Fruit fly (Drosophila melanogaster) whole organism, pupa: ENCODE measurements around the gene CG33928.

Experiments used
- CG10348 ChIP-seq: fragments of 200-800 bp; sonication (Bioruptor generic); IDR thresholded peaks from 2 replicates; pipeline ENCODE4 v1.3.6; 2022; ENCODE audit warnings: missing biosample characterization, missing genetic modification characterization
- CG12605 ChIP-seq: fragments of 200-800 bp; sonication (Bioruptor generic); IDR thresholded peaks from 2 replicates; pipeline ENCODE4 v1.3.6; 2022; ENCODE audit warnings: missing biosample characterization, missing genetic modification characterization
- CG13204 ChIP-seq: fragments of 200-800 bp; sonication (Bioruptor generic); optimal IDR thresholded peaks from 2 replicates; lab custom pipeline; 2018; ENCODE audit warnings: missing biosample characterization, mild to moderate bottlenecking, missing genetic modification characterization, moderate library complexity
- CG14655 ChIP-seq: fragments of 200-800 bp; sonication (Bioruptor generic); optimal IDR thresholded peaks from 3 replicates; lab custom pipeline; 2017; ENCODE audit warnings: mild to moderate bottlenecking, missing biosample characterization, missing genetic modification reagents, missing genetic modification characterization
- CG15710 ChIP-seq: fragments of 200-800 bp; sonication (Bioruptor generic); optimal IDR thresholded peaks from 2 replicates; lab custom pipeline; 2018; ENCODE audit warnings: missing biosample characterization, mild to moderate bottlenecking, missing genetic modification characterization, moderate library complexity
- CG17806 ChIP-seq: fragments of 200-800 bp; sonication (Bioruptor generic); optimal IDR thresholded peaks from 2 replicates; lab custom pipeline; 2018; ENCODE audit warnings: missing biosample characterization, mild to moderate bottlenecking, missing genetic modification characterization, moderate library complexity
- CG32121 ChIP-seq: fragments of 200-800 bp; sonication (Bioruptor generic); IDR thresholded peaks from 2 replicates; pipeline ENCODE4 v1.3.6; 2022; ENCODE audit warnings: missing biosample characterization, missing genetic modification characterization
- CG34367 ChIP-seq: fragments of 200-800 bp; sonication (Bioruptor generic); optimal IDR thresholded peaks from 2 replicates; lab custom pipeline; 2018; ENCODE audit warnings: missing biosample characterization, mild to moderate bottlenecking, missing genetic modification characterization
- CG4496 ChIP-seq: fragments of 200-800 bp; sonication (Bioruptor generic); IDR thresholded peaks from 3 replicates; pipeline ENCODE4 v1.3.6; 2022; ENCODE audit warnings: missing biosample characterization, missing genetic modification characterization
- CG8159 ChIP-seq: fragments of 200-800 bp; sonication (Bioruptor generic); optimal IDR thresholded peaks from 3 replicates; lab custom pipeline; 2018; ENCODE audit warnings: missing biosample characterization, mild to moderate bottlenecking, missing genetic modification characterization, moderate library complexity
- CG8301 ChIP-seq: fragments of 200-800 bp; sonication (Bioruptor generic); optimal IDR thresholded peaks from 2 replicates; lab custom pipeline; 2018; ENCODE audit warnings: missing biosample characterization, mild to moderate bottlenecking, missing genetic modification characterization
- CG9948 ChIP-seq: fragments of 200-800 bp; sonication (Bioruptor generic); optimal IDR thresholded peaks from 2 replicates; lab custom pipeline; 2018; ENCODE audit warnings: missing biosample characterization, mild to moderate bottlenecking, missing genetic modification characterization, moderate library complexity
- D1 ChIP-seq: fragments of 200-800 bp; sonication (Bioruptor generic); optimal IDR thresholded peaks from 2 replicates; lab custom pipeline; 2018; ENCODE audit warnings: missing biosample characterization, mild to moderate bottlenecking, missing genetic modification characterization, moderate library complexity
- EcR ChIP-seq: fragments of 200-800 bp; sonication (Bioruptor generic); optimal IDR thresholded peaks from 3 replicates; lab custom pipeline; 2019; ENCODE audit warnings: missing biosample characterization, missing genetic modification characterization, mild to moderate bottlenecking, moderate library complexity, missing genetic modification reagents
- Ets98B ChIP-seq: fragments of 200-800 bp; sonication (Bioruptor generic); IDR thresholded peaks from 2 replicates; pipeline ENCODE4 v1.3.6; 2022; ENCODE audit warnings: missing biosample characterization, missing genetic modification characterization
- Pif1A ChIP-seq: fragments of 200-800 bp; sonication (Bioruptor generic); optimal IDR thresholded peaks from 3 replicates; lab custom pipeline; 2016; ENCODE audit warnings: missing biosample characterization, missing genetic modification characterization
- Pif1B ChIP-seq: fragments of 200-800 bp; sonication (Bioruptor generic); optimal IDR thresholded peaks from 3 replicates; lab custom pipeline; 2016; ENCODE audit warnings: missing biosample characterization, missing genetic modification characterization
- Snoo ChIP-seq: fragments of 200-800 bp; sonication (Bioruptor generic); optimal IDR thresholded peaks from 3 replicates; lab custom pipeline; 2017; ENCODE audit warnings: missing biosample characterization, mild to moderate bottlenecking, missing genetic modification characterization, inconsistent platforms
- fd96Ca ChIP-seq: fragments of 200-800 bp; sonication (Bioruptor generic); IDR thresholded peaks from 3 replicates; pipeline ENCODE4 v1.3.6; 2022; ENCODE audit warnings: missing biosample characterization, missing genetic modification characterization
- gl ChIP-seq: fragments of 200-800 bp; sonication (Bioruptor generic); optimal IDR thresholded peaks from 2 replicates; lab custom pipeline; 2018; ENCODE audit warnings: missing biosample characterization, mild to moderate bottlenecking, missing genetic modification characterization
- rn ChIP-seq: fragments of 200-800 bp; sonication (Bioruptor generic); IDR thresholded peaks from 2 replicates; pipeline ENCODE4 v1.3.6; 2022; ENCODE audit warnings: missing biosample characterization, missing genetic modification characterization

CG33928 gene

dm6 chr2L:17412533-17412932 is 23.9 kb downstream of the CG33928 start, which contains the start of gene Rsph9:
Gene Rsph9 (minus strand): TSS chr2L:17412633.
- TF ChIP-seq Pif1B = no peak
- no peak for TF ChIP-seq CG8301 (tag; lab: Kevin White, UChicago)
- TF ChIP-seq CG4496 (GFP tag; lab: Robert Waterston, UW) = no peak
- no peak for TF ChIP-seq D1 (tag; lab: Kevin White, UChicago)
- no peak for TF ChIP-seq EcR
- no peak for TF ChIP-seq CG13204
- no peak for TF ChIP-seq Pif1A (GFP tag; lab: Kevin White, UChicago)
- no peak for TF ChIP-seq CG9948 (tag; lab: Kevin White, UChicago)
- no peak for TF ChIP-seq CG17806 (tag; lab: Kevin White, UChicago)
- no peak for TF ChIP-seq CG32121 (GFP tag; lab: Robert Waterston, UW)
- no peak for TF ChIP-seq gl (tag; lab: Kevin White, UChicago)
- no peak for TF ChIP-seq rn (GFP tag; lab: Robert Waterston, UW)
- TF ChIP-seq CG8159 (tag; lab: Kevin White, UChicago) = no peak
- TF ChIP-seq Ets98B (GFP tag; lab: Robert Waterston, UW) = no peak
- no peak for TF ChIP-seq CG12605

DNA sequence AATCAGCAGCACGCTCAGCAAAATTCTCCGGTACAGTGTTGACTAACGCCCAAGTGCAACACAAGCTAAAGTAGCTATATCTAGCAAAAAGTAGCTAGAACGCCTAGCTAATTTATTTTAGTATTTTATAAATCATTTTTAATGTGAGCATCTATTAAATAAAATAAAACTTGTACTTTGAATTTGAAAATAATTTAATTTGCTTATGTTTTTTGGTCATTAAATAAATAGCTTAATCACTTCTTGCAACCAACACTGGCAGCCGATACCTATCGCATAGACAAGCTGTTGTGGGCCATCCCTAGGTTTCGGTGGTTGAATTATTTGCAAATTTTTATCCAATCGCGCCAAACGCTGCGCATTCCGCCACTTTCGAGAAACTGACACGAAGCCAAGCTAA is 26.0 kb downstream of the CG33928 start, which contains the start of the genes Polr2J and CG15141:
Gene Polr2J, minus strand, starts transcription at position 49 of the 400 bp plus-strand sequence.
Gene CG15141, plus strand, starts transcription at position 284 of the 400 bp plus-strand sequence.
- peak; percentile 73 for TF ChIP-seq CG4496 (GFP tag; lab: Robert Waterston, UW)
- TF ChIP-seq rn (GFP tag; lab: Robert Waterston, UW) = peak; percentile 66
- peak; percentile 72 for TF ChIP-seq CG17806 (tag; lab: Kevin White, UChicago)
- peak; percentile 33 for TF ChIP-seq D1 (tag; lab: Kevin White, UChicago)
- TF ChIP-seq EcR = no peak
- peak; percentile 61; the same call in 2 of the 3 replicates for TF ChIP-seq fd96Ca (GFP tag; lab: Robert Waterston, UW)
- no peak for TF ChIP-seq CG8301 (tag; lab: Kevin White, UChicago)
- TF ChIP-seq Ets98B (GFP tag; lab: Robert Waterston, UW) = no peak; the same call in 1 of the 2 replicates
- peak; percentile 77 for TF ChIP-seq CG15710 (tag; lab: Kevin White, UChicago)
- TF ChIP-seq CG12605 = no peak
- no peak for TF ChIP-seq CG14655 (GFP tag; lab: Kevin White, UChicago)
- no peak for TF ChIP-seq Pif1A (GFP tag; lab: Kevin White, UChicago)
- no peak for TF ChIP-seq gl (tag; lab: Kevin White, UChicago)
- no peak for TF ChIP-seq Snoo (tag; lab: Kevin White, UChicago)
- peak; percentile 69 for TF ChIP-seq CG8159 (tag; lab: Kevin White, UChicago)
- TF ChIP-seq Pif1B = peak; percentile 59
- peak; percentile 59 for TF ChIP-seq CG34367 (tag; lab: Kevin White, UChicago)
- no peak for TF ChIP-seq CG13204
- TF ChIP-seq CG32121 (GFP tag; lab: Robert Waterston, UW) = peak; percentile 76
- 0 out of 2 replicates have a peak, but pooled peaks have one; percentile 32 for TF ChIP-seq CG10348 (GFP tag; lab: Robert Waterston, UW)
- peak; percentile 72 for TF ChIP-seq CG9948 (tag; lab: Kevin White, UChicago)

DNA sequence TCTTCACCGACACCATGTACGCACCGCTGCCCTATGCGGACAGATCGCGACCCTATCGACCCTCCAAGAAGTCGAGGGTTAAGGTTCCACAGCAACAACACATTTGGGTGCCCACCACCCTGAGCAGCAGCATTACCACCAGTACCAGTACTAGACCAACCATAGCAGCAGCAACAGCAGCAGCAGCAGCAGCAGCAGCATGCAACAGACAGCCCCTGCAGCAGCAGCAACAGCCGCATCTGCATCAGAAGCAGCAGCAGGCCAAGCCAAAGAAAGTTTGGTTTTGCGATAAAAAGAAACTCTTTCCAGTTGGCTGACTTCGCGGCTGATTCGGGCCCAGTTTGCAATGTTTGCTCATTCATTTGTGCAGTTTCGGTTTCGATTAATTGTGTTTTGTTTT is 33.9 kb downstream of the CG33928 start:
- TF ChIP-seq gl (tag; lab: Kevin White, UChicago) (no peak), CG13204 (no peak), Snoo (tag; lab: Kevin White, UChicago) (no peak), EcR (no peak), Pif1B (no peak), Ets98B (GFP tag; lab: Robert Waterston, UW) (no peak), CG4496 (GFP tag; lab: Robert Waterston, UW) (no peak), CG8159 (tag; lab: Kevin White, UChicago) (no peak), CG9948 (tag; lab: Kevin White, UChicago) (no peak), CG15710 (tag; lab: Kevin White, UChicago) (no peak)

dm6 chr2L:17397372-17397771 is 39.0 kb downstream of the CG33928 start:
- no peak for TF ChIP-seq CG10348 (GFP tag; lab: Robert Waterston, UW)
- TF ChIP-seq CG32121 (GFP tag; lab: Robert Waterston, UW) = no peak
- TF ChIP-seq D1 (tag; lab: Kevin White, UChicago) = no peak
- TF ChIP-seq CG13204 = no peak
- TF ChIP-seq CG8301 (tag; lab: Kevin White, UChicago) = peak; percentile 7
- TF ChIP-seq CG12605 = no peak
- TF ChIP-seq CG15710 (tag; lab: Kevin White, UChicago) = no peak
- no peak for TF ChIP-seq CG17806 (tag; lab: Kevin White, UChicago)
- TF ChIP-seq CG9948 (tag; lab: Kevin White, UChicago) = peak; percentile 0
- TF ChIP-seq Pif1A (GFP tag; lab: Kevin White, UChicago) = peak; percentile 32
- TF ChIP-seq CG8159 (tag; lab: Kevin White, UChicago) = no peak
- no peak for TF ChIP-seq CG34367 (tag; lab: Kevin White, UChicago)
- no peak for TF ChIP-seq Pif1B
- TF ChIP-seq EcR = no peak
- TF ChIP-seq CG14655 (GFP tag; lab: Kevin White, UChicago) = peak; percentile 28
- no peak for TF ChIP-seq CG4496 (GFP tag; lab: Robert Waterston, UW)
- no peak for TF ChIP-seq Snoo (tag; lab: Kevin White, UChicago)

DNA sequence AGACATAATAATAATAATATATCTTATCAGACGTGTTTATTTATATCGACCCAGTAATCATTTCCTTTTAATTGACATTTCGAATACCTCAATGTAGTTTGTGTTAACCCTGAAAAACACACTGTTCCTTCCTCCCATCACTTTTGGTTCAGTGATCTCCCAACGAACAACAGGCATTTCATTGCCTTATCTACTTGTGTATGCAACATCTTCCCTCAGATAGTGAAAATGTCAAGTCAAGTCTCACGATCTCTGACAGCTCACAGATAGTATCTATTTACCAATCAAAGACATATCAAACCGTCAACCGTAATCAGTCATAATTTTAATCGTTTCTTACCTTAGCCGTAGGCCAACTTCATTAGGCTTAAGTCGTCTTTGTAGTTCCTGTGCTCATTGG is 41.5 kb downstream of the CG33928 start:
- TF ChIP-seq CG8301 (tag; lab: Kevin White, UChicago) = no peak
- no peak for TF ChIP-seq Ets98B (GFP tag; lab: Robert Waterston, UW)
- TF ChIP-seq D1 (tag; lab: Kevin White, UChicago) = no peak
- peak; percentile 68 for TF ChIP-seq EcR

dm6 chr2L:17390782-17391181 is 45.6 kb downstream of the CG33928 start:
- TF ChIP-seq Pif1B (no peak), CG13204 (no peak), fd96Ca (GFP tag; lab: Robert Waterston, UW) (no peak), CG32121 (GFP tag; lab: Robert Waterston, UW) (no peak), Pif1A (GFP tag; lab: Kevin White, UChicago) (no peak), Ets98B (GFP tag; lab: Robert Waterston, UW) (no peak), gl (tag; lab: Kevin White, UChicago) (no peak), CG8159 (tag; lab: Kevin White, UChicago) (no peak), CG9948 (tag; lab: Kevin White, UChicago) (no peak), CG14655 (GFP tag; lab: Kevin White, UChicago) (no peak), CG4496 (GFP tag; lab: Robert Waterston, UW) (no peak), EcR (no peak), CG15710 (tag; lab: Kevin White, UChicago) (no peak), CG10348 (GFP tag; lab: Robert Waterston, UW) (no peak), D1 (tag; lab: Kevin White, UChicago) (no peak), rn (GFP tag; lab: Robert Waterston, UW) (no peak), CG8301 (tag; lab: Kevin White, UChicago) (no peak), CG12605 (no peak), CG17806 (tag; lab: Kevin White, UChicago) (no peak)
- TF ChIP-seq, all 21 proteins: peak for 0
